Fruit fly (Drosophila melanogaster) S2 (cell line): ENCODE results near the gene Klp3A.

ENCODE experiments used
- CG8478 ChIP-seq: fragments of >200 bp; optimal IDR thresholded peaks from 2 replicates; lab custom pipeline; 2018
- CTCF ChIP-seq, 2 experiments: fragments of >200 bp; optimal IDR thresholded peaks; 2 replicates each; lab custom pipeline; 2018

DNA sequence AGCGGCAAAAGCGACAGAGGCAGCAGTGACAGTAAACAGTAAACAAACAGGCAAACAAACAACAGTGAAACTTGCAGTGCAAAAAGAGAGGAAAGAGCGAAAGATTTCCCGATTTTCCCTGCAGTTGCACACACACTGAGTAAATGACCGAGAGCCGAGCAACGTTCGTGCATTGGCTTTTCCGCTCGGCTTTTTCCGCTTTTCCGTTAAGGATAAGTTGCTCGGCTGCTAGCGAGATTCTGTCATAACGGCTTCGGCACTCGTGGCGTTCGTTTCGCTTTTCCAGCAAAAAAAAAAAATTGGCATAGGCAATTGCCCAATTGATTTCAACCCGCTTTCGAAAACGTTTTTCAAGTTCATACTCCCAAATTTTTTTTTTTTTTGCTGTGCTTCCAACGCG, 50.0 kb downstream of the Klp3A start:
- TF ChIP-seq CTCF (optimal IDR thresholded peaks at IDR 0.05; lab: Kevin White, UChicago) (no peak), CG8478 (no peak)
